Worm (Caenorhabditis elegans): ENCODE measurements around the gene T01B7.9.

- TF ChIP-seq fos-1 (tag; optimal IDR thresholded peaks at IDR 0.05) (no peak), lin-15B (tag; optimal IDR thresholded peaks at IDR 0.05) (no peak), ama-1 (optimal IDR thresholded peaks at IDR 0.05) (no peak), ztf-4 (tag; optimal IDR thresholded peaks at IDR 0.05) (no peak), R02D3.7 (tag; optimal IDR thresholded peaks at IDR 0.05) (no peak), nhr-28 (tag; optimal IDR thresholded peaks at IDR 0.05) (no peak), nhr-77 (tag; optimal IDR thresholded peaks at IDR 0.05) (no peak), ztf-11 (tag; optimal IDR thresholded peaks at IDR 0.05) (no peak), zag-1 (tag; optimal IDR thresholded peaks at IDR 0.05) (no peak), unc-62 (GFP tag; optimal IDR thresholded peaks at IDR 0.05) (no peak), aly-2 (tag; optimal IDR thresholded peaks at IDR 0.05) (no peak), daf-12 (tag; optimal IDR thresholded peaks at IDR 0.05) (no peak)
Measured at ce11 chrII:8707024-8707423, 19.6 kb downstream of the T01B7.9 start, which contains the start of gene cup-16.
